Fruit fly (Drosophila melanogaster): ENCODE data around the gene Ranbp16.

The Ranbp16 gene

dm6 chrX:15886411-15887246 is 47.0 kb downstream of the Ranbp16 start (continued):
- TF ChIP-seq Hey (tag; optimal IDR thresholded peaks at IDR 0.05) = no peak
- TF ChIP-seq en (GFP tag; optimal IDR thresholded peaks at IDR 0.05) = no peak
- no peak for TF ChIP-seq kay (GFP tag; optimal IDR thresholded peaks at IDR 0.05)
- TF ChIP-seq Adf1 (GFP tag; IDR thresholded peaks at IDR 0.05) = peak; percentile 16; the same call in 1 of the 2 replicates
- no peak for TF ChIP-seq CG8944 (GFP tag; optimal IDR thresholded peaks at IDR 0.05)
- TF ChIP-seq ab (GFP tag; optimal IDR thresholded peaks at IDR 0.05) = no peak
- TF ChIP-seq so (GFP tag; IDR thresholded peaks at IDR 0.05) = peak; percentile 10; the same call in 1 of the 3 replicates
- no peak for TF ChIP-seq Antp (GFP tag; optimal IDR thresholded peaks at IDR 0.05)
- peak; percentile 2 for TF ChIP-seq CG17829 (tag; optimal IDR thresholded peaks at IDR 0.05)
- no peak for TF ChIP-seq BtbVII (GFP tag; optimal IDR thresholded peaks at IDR 0.05)
- peak; percentile 22 for TF ChIP-seq CG2116 (GFP tag; optimal IDR thresholded peaks at IDR 0.05)
- TF ChIP-seq CG6272 (GFP tag; IDR thresholded peaks at IDR 0.05) = no peak
- TF ChIP-seq Neu2 (GFP tag; optimal IDR thresholded peaks at IDR 0.05; ENCODE audit: borderline replicate concordance) = no peak
- no peak for TF ChIP-seq cwo (GFP tag; optimal IDR thresholded peaks at IDR 0.05)
- no peak; the same call in 2 of the 3 replicates for TF ChIP-seq row (GFP tag; IDR thresholded peaks at IDR 0.05)
- TF ChIP-seq Hr78 (GFP tag; optimal IDR thresholded peaks at IDR 0.05) = no peak
- TF ChIP-seq pzg (GFP tag; optimal IDR thresholded peaks at IDR 0.05) = peak; percentile 29
- peak; percentile 51; the same call in 1 of the 2 replicates for TF ChIP-seq sob (GFP tag; IDR thresholded peaks at IDR 0.05)
- peak; percentile 72; the same call in 1 of the 4 replicates for TF ChIP-seq chinmo (GFP tag; IDR thresholded peaks at IDR 0.05; ENCODE audit: partially characterized antibody)
- peak; percentile 88 for TF ChIP-seq Deaf1 (tag; optimal IDR thresholded peaks at IDR 0.05)
- peak; percentile 39; the same call in 1 of the 3 replicates for TF ChIP-seq CG34422 (GFP tag; IDR thresholded peaks at IDR 0.05)
- TF ChIP-seq D19B (GFP tag; optimal IDR thresholded peaks at IDR 0.05) = no peak
- TF ChIP-seq CG34376 (GFP tag; optimal IDR thresholded peaks at IDR 0.05) = peak; percentile 89
- no peak for TF ChIP-seq Jarid2 (GFP tag; optimal IDR thresholded peaks at IDR 0.05)
- TF ChIP-seq Bgb (GFP tag; IDR thresholded peaks at IDR 0.05; ENCODE audit: partially characterized antibody) = peak; percentile 58
- peak in 1 of 2 experiments; percentile 95 for TF ChIP-seq bsh (GFP tag; optimal IDR thresholded peaks at IDR 0.05)
- TF ChIP-seq knrl (GFP tag; IDR thresholded peaks at IDR 0.05; ENCODE audit: partially characterized antibody) = no peak
- peak; percentile 16 for TF ChIP-seq CG6254 (GFP tag; optimal IDR thresholded peaks at IDR 0.05)
- TF ChIP-seq ATbp (GFP tag; optimal IDR thresholded peaks at IDR 0.05) = peak; percentile 68
- peak; percentile 13 for TF ChIP-seq CG8924 (tag; optimal IDR thresholded peaks at IDR 0.05)
- TF ChIP-seq MESR4 (GFP tag; optimal IDR thresholded peaks at IDR 0.05) = peak; percentile 81
- peak; percentile 86 for TF ChIP-seq CG17359 (tag; optimal IDR thresholded peaks at IDR 0.05)
- TF ChIP-seq CG6654 (GFP tag; optimal IDR thresholded peaks at IDR 0.05) = no peak
- TF ChIP-seq CG6813 (GFP tag; optimal IDR thresholded peaks at IDR 0.05) = no peak
- TF ChIP-seq CG10431 (GFP tag; optimal IDR thresholded peaks at IDR 0.05) = peak; percentile 23
- no peak for TF ChIP-seq CG9437 (GFP tag; optimal IDR thresholded peaks at IDR 0.05)
- TF ChIP-seq danr (GFP tag; IDR thresholded peaks at IDR 0.05) = no peak
- TF ChIP-seq Atf3 (GFP tag; optimal IDR thresholded peaks at IDR 0.05) = no peak
- peak; percentile 36; the same call in 1 of the 4 replicates for TF ChIP-seq Dll (GFP tag; IDR thresholded peaks at IDR 0.05; ENCODE audit: partially characterized antibody)
- TF ChIP-seq cg (GFP tag; optimal IDR thresholded peaks at IDR 0.05) = peak; percentile 58
- TF ChIP-seq Oli (tag; optimal IDR thresholded peaks at IDR 0.05) = no peak
- TF ChIP-seq Hmr (GFP tag; optimal IDR thresholded peaks at IDR 0.05) = no peak
- no peak for TF ChIP-seq CG11085 (GFP tag; IDR thresholded peaks at IDR 0.05)
- TF ChIP-seq CG3163 (GFP tag; optimal IDR thresholded peaks at IDR 0.05) = peak; percentile 98
- TF ChIP-seq lbe (GFP tag; optimal IDR thresholded peaks at IDR 0.05) = peak; percentile 47
- peak; percentile 55 for TF ChIP-seq CTCF (GFP tag; optimal IDR thresholded peaks at IDR 0.05)
- TF ChIP-seq Ets97D (GFP tag; optimal IDR thresholded peaks at IDR 0.05) = peak; percentile 6
- peak; percentile 98 for TF ChIP-seq nom (GFP tag; optimal IDR thresholded peaks at IDR 0.05)
